Fruit fly (Drosophila melanogaster): Measurements from ENCODE around the gene Hibch.

Hibch gene

dm6 chr3R:15363608-15364007, 6.6 kb downstream of the Hibch start, which contains the start of gene CG6171 (continued):
- no peak for TF ChIP-seq Hr39 (optimal IDR thresholded peaks at IDR 0.05)
- peak; percentile 47; the same call in 1 of the 2 replicates for TF ChIP-seq CG32767 (GFP tag; IDR thresholded peaks at IDR 0.05)
- peak; percentile 82 for TF ChIP-seq Med (GFP tag)
- TF ChIP-seq Pdp1 (GFP tag; optimal IDR thresholded peaks at IDR 0.05): no peak
- no peak for TF ChIP-seq CrebB (tag; optimal IDR thresholded peaks at IDR 0.05)
- TF ChIP-seq PHDP (tag; optimal IDR thresholded peaks at IDR 0.05): no peak
- TF ChIP-seq Fer1 (GFP tag; optimal IDR thresholded peaks at IDR 0.05): no peak
- no peak for TF ChIP-seq Dek (tag; optimal IDR thresholded peaks at IDR 0.05)
- TF ChIP-seq Hr78 (GFP tag; optimal IDR thresholded peaks at IDR 0.05): no peak
- TF ChIP-seq ato (GFP tag; IDR thresholded peaks at IDR 0.05; ENCODE audit: partially characterized antibody): no peak
- TF ChIP-seq Doc2 (GFP tag; IDR thresholded peaks at IDR 0.05): no peak
- no peak for TF ChIP-seq chif (GFP tag; optimal IDR thresholded peaks at IDR 0.05)
- no peak for TF ChIP-seq Sox102F (GFP tag; optimal IDR thresholded peaks at IDR 0.05)
- TF ChIP-seq CG6654 (GFP tag; optimal IDR thresholded peaks at IDR 0.05): no peak
- TF ChIP-seq Rx (GFP tag; IDR thresholded peaks at IDR 0.05): no peak
- no peak for TF ChIP-seq CG8089 (GFP tag; optimal IDR thresholded peaks at IDR 0.05)
- TF ChIP-seq CG9932 (GFP tag; IDR thresholded peaks at IDR 0.05): no peak
- no peak for TF ChIP-seq dimm (GFP tag; IDR thresholded peaks at IDR 0.05)
- TF ChIP-seq CG15514 (GFP tag; optimal IDR thresholded peaks at IDR 0.05): peak; percentile 18
- no peak for TF ChIP-seq Bdp1 (GFP tag; optimal IDR thresholded peaks at IDR 0.05)
- TF ChIP-seq CG16863 (GFP tag; optimal IDR thresholded peaks at IDR 0.05): peak; percentile 75
- TF ChIP-seq Kr (GFP tag; optimal IDR thresholded peaks at IDR 0.05): no peak
- TF ChIP-seq CG9609 (GFP tag; optimal IDR thresholded peaks at IDR 0.05): no peak
- TF ChIP-seq CG33557 (GFP tag; optimal IDR thresholded peaks at IDR 0.05): no peak
- TF ChIP-seq bsh (GFP tag; optimal IDR thresholded peaks at IDR 0.05): no peak
- TF ChIP-seq CG3163 (GFP tag; optimal IDR thresholded peaks at IDR 0.05): no peak
- no peak for TF ChIP-seq stc (GFP tag; IDR thresholded peaks at IDR 0.05)
- TF ChIP-seq amos (GFP tag; IDR thresholded peaks at IDR 0.05; ENCODE audit: partially characterized antibody): peak; percentile 54; the same call in 1 of the 2 replicates
- no peak for TF ChIP-seq CG15269 (tag; optimal IDR thresholded peaks at IDR 0.05)
- no peak for TF ChIP-seq bab2 (GFP tag; optimal IDR thresholded peaks at IDR 0.05)
- peak; percentile 44 for TF ChIP-seq CG2120 (GFP tag; optimal IDR thresholded peaks at IDR 0.05)
- no peak for TF ChIP-seq usp (GFP tag; optimal IDR thresholded peaks at IDR 0.05)
- TF ChIP-seq CG7556 (GFP tag; optimal IDR thresholded peaks at IDR 0.05): no peak
- TF ChIP-seq BEAF-32 (GFP tag; optimal IDR thresholded peaks at IDR 0.05): peak; percentile 63
- TF ChIP-seq CG6683 (GFP tag; optimal IDR thresholded peaks at IDR 0.05): no peak
- no peak for TF ChIP-seq NC2α (GFP tag; optimal IDR thresholded peaks at IDR 0.05)
- no peak for TF ChIP-seq zfh2 (GFP tag; optimal IDR thresholded peaks at IDR 0.05)
- no peak for TF ChIP-seq CG42726 (GFP tag; IDR thresholded peaks at IDR 0.05; ENCODE audit: partially characterized antibody)
- TF ChIP-seq run (tag; optimal IDR thresholded peaks at IDR 0.05): no peak
- no peak for TF ChIP-seq pum (GFP tag; optimal IDR thresholded peaks at IDR 0.05)
- TF ChIP-seq vfl (GFP tag; optimal IDR thresholded peaks at IDR 0.05): no peak
- no peak for TF ChIP-seq CG15073 (GFP tag; optimal IDR thresholded peaks at IDR 0.05)
- no peak for TF ChIP-seq CG5953 (GFP tag; IDR thresholded peaks at IDR 0.05)
- TF ChIP-seq gsb (GFP tag; IDR thresholded peaks at IDR 0.05): no peak
- TF ChIP-seq eve (GFP tag; optimal IDR thresholded peaks at IDR 0.05): no peak
- no peak for TF ChIP-seq tup (GFP tag; optimal IDR thresholded peaks at IDR 0.05)
- no peak for TF ChIP-seq lola (GFP tag; optimal IDR thresholded peaks at IDR 0.05)
- TF ChIP-seq B-H2 (GFP tag; optimal IDR thresholded peaks at IDR 0.05): no peak
- TF ChIP-seq Sin3A (optimal IDR thresholded peaks at IDR 0.05): no peak
- TF ChIP-seq CG13287 (GFP tag; IDR thresholded peaks at IDR 0.05; ENCODE audit: partially characterized antibody): peak; percentile 75
- no peak for TF ChIP-seq CG18619 (GFP tag; optimal IDR thresholded peaks at IDR 0.05)
